Worm (Caenorhabditis elegans): ENCODE measurements around the gene ceh-74.
A peak's percentile ranks its signal among the peaks of the same experiment; 100 is the strongest.

DNA sequence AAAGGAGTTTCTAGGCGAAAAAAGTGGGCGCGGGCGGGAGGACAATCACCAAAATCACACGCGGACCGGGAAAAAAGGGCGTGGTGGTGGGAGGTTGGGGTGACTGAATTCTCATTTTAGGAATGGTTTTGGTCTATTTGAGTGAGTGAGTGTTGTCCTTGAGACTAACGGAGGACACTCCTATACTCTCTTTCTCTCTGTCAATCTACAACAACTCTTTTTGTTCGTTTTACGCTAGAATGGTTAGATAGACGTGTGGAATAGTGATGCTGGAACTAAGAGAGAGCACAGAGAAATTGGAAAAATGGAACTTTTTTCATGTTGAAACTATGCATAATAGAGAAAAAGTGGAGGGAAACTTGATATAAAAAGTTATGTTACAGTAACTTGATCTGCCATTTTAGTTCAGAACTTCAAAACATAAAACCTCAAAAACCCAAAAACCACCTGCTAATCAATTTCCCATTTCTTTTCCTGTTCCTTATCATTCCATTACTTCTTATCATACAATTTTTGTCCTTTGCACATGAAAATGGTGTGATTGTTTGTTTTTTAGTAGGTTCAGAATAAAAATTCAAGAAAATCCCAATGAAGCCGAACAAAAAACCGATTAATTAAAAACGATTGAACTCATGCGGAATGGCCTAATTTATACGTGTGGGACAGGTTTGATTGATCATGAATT is 43.0 kb upstream of the ceh-74 start:
- TF ChIP-seq ceh-82 (tag; optimal IDR thresholded peaks at IDR 0.05): no peak
- TF ChIP-seq zag-1 (tag; optimal IDR thresholded peaks at IDR 0.05): no peak
- TF ChIP-seq nhr-237 (tag; optimal IDR thresholded peaks at IDR 0.05): no peak
- TF ChIP-seq snpc-4 (tag; optimal IDR thresholded peaks at IDR 0.05): no peak
- TF ChIP-seq dmd-4 (tag; optimal IDR thresholded peaks at IDR 0.05): no peak
- no peak for TF ChIP-seq ama-1 (optimal IDR thresholded peaks at IDR 0.05)
- TF ChIP-seq lin-13 (GFP tag; optimal IDR thresholded peaks at IDR 0.05): no peak
- peak; percentile 75 for TF ChIP-seq fos-1 (tag; optimal IDR thresholded peaks at IDR 0.05)
